Fruit fly (Drosophila melanogaster) whole organism, embryonic: ENCODE results near the gene Rok.

Source experiments
- Antp ChIP-seq: fragments of 200-800 bp; sonication (Bioruptor generic); optimal IDR thresholded peaks from 3 replicates; lab custom pipeline; 2016; ENCODE audit warnings: missing biosample characterization, missing genetic modification characterization
- CG1024 ChIP-seq: fragments of 200-800 bp; sonication (Bioruptor generic); IDR thresholded peaks from 2 replicates; pipeline ENCODE4 v1.3.6; 2022; ENCODE audit warnings: missing biosample characterization, missing genetic modification characterization
- CG10321 ChIP-seq: fragments of 200-800 bp; sonication (Bioruptor generic); IDR thresholded peaks from 2 replicates; pipeline ENCODE4 v1.3.6; 2022; ENCODE audit warnings: missing biosample characterization, missing genetic modification characterization
- CG10366 ChIP-seq: fragments of 200-800 bp; sonication (Bioruptor generic); IDR thresholded peaks from 2 replicates; pipeline ENCODE4 v1.3.6; 2022; ENCODE audit warnings: missing biosample characterization, missing genetic modification characterization
- CG10543 ChIP-seq: fragments of 200-800 bp; sonication (Bioruptor generic); optimal IDR thresholded peaks from 3 replicates; lab custom pipeline; 2017; ENCODE audit warnings: missing biosample characterization, mild to moderate bottlenecking, missing genetic modification characterization, moderate library complexity
- CG11456 ChIP-seq: fragments of 200-800 bp; sonication (Bioruptor generic); IDR thresholded peaks from 3 replicates; pipeline ENCODE4 v1.3.6; 2022; ENCODE audit warnings: missing biosample characterization, missing genetic modification characterization
- CG11696 ChIP-seq: fragments of 200-800 bp; sonication (Bioruptor generic); IDR thresholded peaks from 2 replicates; pipeline ENCODE4 v1.3.6; 2022; ENCODE audit warnings: missing biosample characterization, missing genetic modification characterization
- CG11723 ChIP-seq: fragments of 200-800 bp; sonication (Bioruptor generic); optimal IDR thresholded peaks from 2 replicates; lab custom pipeline; 2017; ENCODE audit warnings: missing biosample characterization, mild to moderate bottlenecking, missing genetic modification characterization
- CG14860 ChIP-seq: fragments of 200-800 bp; sonication (Bioruptor generic); IDR thresholded peaks from 3 replicates; pipeline ENCODE4 v1.3.6; 2022; ENCODE audit warnings: missing biosample characterization, missing genetic modification characterization; ENCODE audit not compliant: partially characterized antibody
- CG17359 ChIP-seq: fragments of 200-800 bp; sonication (Bioruptor generic); optimal IDR thresholded peaks from 3 replicates; lab custom pipeline; 2018; ENCODE audit warnings: missing biosample characterization, mild to moderate bottlenecking, missing genetic modification characterization, moderate library complexity
- CG18619 ChIP-seq: fragments of 200-800 bp; sonication (Bioruptor generic); optimal IDR thresholded peaks from 3 replicates; lab custom pipeline; 2017; ENCODE audit warnings: missing biosample characterization, mild to moderate bottlenecking, missing genetic modification characterization
- CG4617 ChIP-seq: fragments of 200-800 bp; sonication (Bioruptor generic); optimal IDR thresholded peaks from 3 replicates; lab custom pipeline; 2016; ENCODE audit warnings: missing biosample characterization, missing genetic modification characterization, borderline replicate concordance
- CG6175 ChIP-seq: fragments of 200-800 bp; sonication (Bioruptor generic); IDR thresholded peaks from 3 replicates; pipeline ENCODE4 v1.3.6; 2022; ENCODE audit warnings: missing biosample characterization, missing genetic modification characterization
- CG7372 ChIP-seq: fragments of 200-800 bp; sonication (Bioruptor generic); IDR thresholded peaks from 2 replicates; pipeline ENCODE4 v1.3.6; 2022; ENCODE audit warnings: missing biosample characterization, missing genetic modification characterization
- CG7839 ChIP-seq: fragments of 200-800 bp; sonication (Bioruptor generic); optimal IDR thresholded peaks from 3 replicates; lab custom pipeline; 2018; ENCODE audit warnings: missing biosample characterization, mild to moderate bottlenecking, missing genetic modification characterization, moderate library complexity
- CTCF ChIP-seq: fragments of 200-800 bp; sonication (Bioruptor generic); optimal IDR thresholded peaks from 2 replicates; lab custom pipeline; 2017; ENCODE audit warnings: missing biosample characterization, mild to moderate bottlenecking, missing genetic modification characterization, moderate library complexity
- ERR ChIP-seq: fragments of 200-800 bp; sonication (Bioruptor generic); optimal IDR thresholded peaks from 2 replicates; lab custom pipeline; 2016; ENCODE audit warnings: missing biosample characterization, missing genetic modification characterization
- H15 ChIP-seq: fragments of 200-800 bp; sonication (Bioruptor generic); IDR thresholded peaks from 3 replicates; pipeline ENCODE4 v1.3.6; 2022; ENCODE audit warnings: missing biosample characterization, missing genetic modification characterization
- Hr3 ChIP-seq: fragments of 200-800 bp; sonication (Bioruptor generic); optimal IDR thresholded peaks from 3 replicates; lab custom pipeline; 2016; ENCODE audit warnings: missing biosample characterization, missing genetic modification characterization
- Hsf ChIP-seq: fragments of 200-800 bp; sonication (Bioruptor generic); optimal IDR thresholded peaks from 3 replicates; lab custom pipeline; 2016; ENCODE audit warnings: missing biosample characterization, missing genetic modification characterization
- NC2β ChIP-seq: fragments of 200-800 bp; sonication (Bioruptor generic); optimal IDR thresholded peaks from 2 replicates; lab custom pipeline; 2016; ENCODE audit warnings: missing biosample characterization, missing genetic modification characterization
- Neu2 ChIP-seq: fragments of 200-800 bp; sonication (Bioruptor generic); optimal IDR thresholded peaks from 3 replicates; lab custom pipeline; 2016; ENCODE audit warnings: missing biosample characterization, missing genetic modification characterization, borderline replicate concordance
- Nf-YA ChIP-seq: fragments of 200-800 bp; sonication (Bioruptor generic); IDR thresholded peaks from 2 replicates; pipeline ENCODE4 v1.3.6; 2022; ENCODE audit warnings: missing biosample characterization, missing genetic modification characterization
- Oaz ChIP-seq: fragments of 200-800 bp; sonication (Bioruptor generic); IDR thresholded peaks from 2 replicates; pipeline ENCODE4 v1.3.6; 2022; ENCODE audit warnings: missing biosample characterization, missing genetic modification characterization
- Oli ChIP-seq: fragments of 200-800 bp; sonication (Bioruptor generic); optimal IDR thresholded peaks from 2 replicates; lab custom pipeline; 2018; ENCODE audit warnings: missing biosample characterization, mild to moderate bottlenecking, missing genetic modification characterization, moderate library complexity
- Rfx ChIP-seq: fragments of 200-800 bp; sonication (Bioruptor generic); IDR thresholded peaks from 2 replicates; pipeline ENCODE4 v1.3.6; 2022; ENCODE audit warnings: missing biosample characterization, missing genetic modification characterization
- Ssrp ChIP-seq: fragments of 200-800 bp; sonication (Bioruptor generic); optimal IDR thresholded peaks from 2 replicates; lab custom pipeline; 2018; ENCODE audit warnings: missing biosample characterization, mild to moderate bottlenecking, missing genetic modification characterization, moderate library complexity
- ap ChIP-seq: fragments of 200-800 bp; sonication (Bioruptor generic); IDR thresholded peaks from 2 replicates; pipeline ENCODE4 v1.3.6; 2022; ENCODE audit warnings: missing biosample characterization, missing genetic modification characterization
- dpn ChIP-seq, 2 experiments: fragments of 200-800 bp; sonication (Bioruptor generic); optimal IDR thresholded peaks; 3 replicates each; lab custom pipeline; 2016; ENCODE audit warnings: missing biosample characterization in 2 of 2, missing genetic modification characterization in 2 of 2
- en ChIP-seq: fragments of 200-800 bp; sonication (Bioruptor generic); optimal IDR thresholded peaks from 2 replicates; lab custom pipeline; 2016; ENCODE audit warnings: missing biosample characterization, missing genetic modification characterization
- gcm2 ChIP-seq: fragments of 200-800 bp; sonication (Bioruptor generic); optimal IDR thresholded peaks from 2 replicates; lab custom pipeline; 2016; ENCODE audit warnings: missing biosample characterization, missing genetic modification characterization
- hkb ChIP-seq, 2 experiments: fragments of 200-800 bp in 1 of 2; fragments of >200 bp in 1 of 2; sonication (Bioruptor generic) in 1 of 2; IDR thresholded peaks in 1 of 2; optimal IDR thresholded peaks in 1 of 2; 2 replicates each; pipeline versions ENCODE4 v1.3.6 to Lab custom; 2017 to 2022; ENCODE audit warnings: missing biosample characterization in 1 of 2, missing genetic modification characterization in 1 of 2
- ind ChIP-seq: fragments of 200-800 bp; sonication (Bioruptor generic); optimal IDR thresholded peaks from 3 replicates; lab custom pipeline; 2016; ENCODE audit warnings: missing biosample characterization, missing genetic modification characterization
- jumu ChIP-seq: fragments of 200-800 bp; sonication (Bioruptor generic); optimal IDR thresholded peaks from 3 replicates; lab custom pipeline; 2016; ENCODE audit warnings: missing biosample characterization, missing genetic modification characterization
- lbe ChIP-seq: fragments of 200-800 bp; sonication (Bioruptor generic); optimal IDR thresholded peaks from 2 replicates; lab custom pipeline; 2016; ENCODE audit warnings: missing biosample characterization, mild to moderate bottlenecking, missing genetic modification characterization
- lov ChIP-seq, 2 experiments: fragments of 200-800 bp in 1 of 2; fragments of >200 bp in 1 of 2; sonication (Bioruptor generic) in 1 of 2; IDR thresholded peaks in 1 of 2; optimal IDR thresholded peaks in 1 of 2; 2 replicates in 1 of 2; 3 replicates in 1 of 2; pipeline versions ENCODE4 v1.3.6 to Lab custom; 2017 to 2022; ENCODE audit warnings: missing biosample characterization in 1 of 2, missing genetic modification characterization in 1 of 2
- luna ChIP-seq: fragments of 200-800 bp; sonication (Bioruptor generic); optimal IDR thresholded peaks from 2 replicates; lab custom pipeline; 2016; ENCODE audit warnings: missing biosample characterization, missing genetic modification characterization
- nmo ChIP-seq: fragments of 200-800 bp; sonication (Bioruptor generic); optimal IDR thresholded peaks from 2 replicates; lab custom pipeline; 2018; ENCODE audit warnings: missing biosample characterization, mild to moderate bottlenecking, missing genetic modification characterization, moderate library complexity
- onecut ChIP-seq: fragments of 200-800 bp; sonication (Bioruptor generic); IDR thresholded peaks from 2 replicates; pipeline ENCODE4 v1.3.6; 2022; ENCODE audit warnings: missing biosample characterization, missing genetic modification characterization
- pfk ChIP-seq: fragments of 200-800 bp; sonication (Bioruptor generic); optimal IDR thresholded peaks from 2 replicates; lab custom pipeline; 2018; ENCODE audit warnings: missing biosample characterization, mild to moderate bottlenecking, missing genetic modification characterization, moderate library complexity
- prd ChIP-seq, 3 experiments: fragments of >200 bp in 2 of 3; fragments of 200-800 bp in 1 of 3; sonication (Bioruptor generic) in 1 of 3; optimal IDR thresholded peaks in 2 of 3; IDR thresholded peaks in 1 of 3; 2 replicates in 2 of 3; 3 replicates in 1 of 3; pipeline versions ENCODE4 v1.3.6 to Lab custom; 2017 to 2022; ENCODE audit warnings: missing biosample characterization in 1 of 3, missing genetic modification characterization in 1 of 3
- rib ChIP-seq: fragments of 200-800 bp; sonication (Bioruptor generic); IDR thresholded peaks from 2 replicates; pipeline ENCODE4 v1.3.6; 2022; ENCODE audit warnings: missing biosample characterization, missing genetic modification characterization
- sens ChIP-seq: fragments of 200-800 bp; sonication (Bioruptor generic); peaks from one replicate; lab custom pipeline; 2016; ENCODE audit warnings: missing biosample characterization, missing genetic modification characterization
- so ChIP-seq: fragments of 200-800 bp; sonication (Bioruptor generic); IDR thresholded peaks from 3 replicates; pipeline ENCODE4 v1.3.6; 2022; ENCODE audit warnings: missing biosample characterization, missing genetic modification characterization
- stc ChIP-seq: fragments of 200-800 bp; sonication (Bioruptor generic); IDR thresholded peaks from 2 replicates; pipeline ENCODE4 v1.3.6; 2022; ENCODE audit warnings: missing biosample characterization, missing genetic modification characterization
- tna ChIP-seq: fragments of 200-800 bp; sonication (Bioruptor generic); IDR thresholded peaks from 2 replicates; pipeline ENCODE4 v1.3.6; 2022; ENCODE audit warnings: missing biosample characterization, missing genetic modification characterization; ENCODE audit not compliant: partially characterized antibody
- vvl ChIP-seq: fragments of 200-800 bp; sonication (Bioruptor generic); IDR thresholded peaks from 2 replicates; pipeline ENCODE4 v1.3.6; 2022; ENCODE audit warnings: missing biosample characterization, missing genetic modification characterization

Rok gene

DNA sequence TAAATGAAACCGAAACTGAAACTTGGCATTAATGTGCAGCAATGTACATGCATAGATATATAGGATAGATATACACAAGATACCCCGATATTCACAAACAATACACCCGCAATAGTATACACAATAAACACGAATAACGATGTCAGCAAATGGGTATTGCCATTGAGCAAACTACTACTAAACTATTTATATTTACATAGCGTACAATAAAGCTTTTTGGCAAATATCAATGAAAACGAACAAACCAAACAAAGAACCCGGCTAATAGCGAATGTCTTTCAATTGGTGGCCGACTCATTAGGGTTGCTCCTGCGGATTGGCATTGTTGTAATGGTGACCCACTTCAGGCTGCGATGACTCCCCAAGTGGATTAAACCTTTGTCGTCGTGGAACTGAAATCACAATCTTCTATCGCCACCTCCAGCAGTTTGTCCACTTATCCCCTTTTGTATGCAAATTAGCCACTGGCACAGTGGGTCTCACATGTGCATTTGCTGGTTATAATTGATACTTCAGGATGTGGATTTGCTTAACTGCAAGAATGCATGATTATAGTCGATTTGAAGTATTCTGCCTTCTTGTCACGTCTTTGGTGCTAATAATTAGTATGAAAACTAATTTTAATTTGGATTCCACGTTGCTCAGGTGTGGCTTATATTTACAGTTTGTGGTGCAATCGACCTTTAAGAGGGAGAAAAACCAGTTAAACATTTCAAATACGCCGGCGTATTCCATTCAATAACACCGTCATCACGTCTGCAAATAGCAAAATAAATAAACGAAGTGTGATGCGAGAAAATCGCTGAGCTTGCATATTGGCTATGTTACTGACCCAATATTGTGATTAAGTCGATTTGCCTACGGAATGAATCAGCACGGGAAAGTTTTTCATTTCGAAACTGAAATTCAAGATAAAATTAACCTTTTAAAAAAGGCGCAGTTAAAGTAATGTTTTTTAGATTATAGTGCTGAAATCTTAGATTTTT, 13.2 kb upstream of the Rok start (continued):
- TF ChIP-seq CG7839 (tag; lab: Kevin White, UChicago) (peak; percentile 70), jumu (peak; percentile 80), CG6175 (GFP tag; lab: Robert Waterston, UW) (peak; percentile 15; the same call in 1 of the 3 replicates), CG7372 (GFP tag; lab: Robert Waterston, UW) (no peak), NC2β (GFP tag; lab: Kevin White, UChicago) (no peak), pfk (GFP tag; lab: Kevin White, UChicago) (no peak), Ssrp (tag; lab: Kevin White, UChicago) (peak; percentile 3), lov (optimal IDR thresholded peaks at IDR 0.05; lab: Kevin White, UChicago) (no peak), lov (GFP tag; IDR thresholded peaks at IDR 0.05; lab: Robert Waterston, UW) (0 out of 3 replicates have a peak, but pooled peaks have one; percentile 43), gcm2 (GFP tag; lab: Kevin White, UChicago) (no peak), Antp (GFP tag; lab: Kevin White, UChicago) (peak; percentile 85), ind (GFP tag; lab: Kevin White, UChicago) (peak; percentile 12), H15 (peak; percentile 64), vvl (GFP tag; lab: Robert Waterston, UW) (peak; percentile 90), CG4617 (GFP tag; lab: Kevin White, UChicago) (no peak), so (peak; percentile 92), onecut (peak; percentile 72), Hr3 (GFP tag; lab: Kevin White, UChicago) (peak; percentile 67), CG11456 (0 out of 3 replicates have a peak, but pooled peaks have one; percentile 42), CG1024 (GFP tag; lab: Robert Waterston, UW) (no peak), luna (GFP tag; lab: Kevin White, UChicago) (peak; percentile 3), nmo (GFP tag; lab: Kevin White, UChicago) (peak; percentile 79), Oaz (peak; percentile 73), Oli (tag; lab: Kevin White, UChicago) (peak; percentile 29), CG10321 (GFP tag; lab: Robert Waterston, UW) (peak; percentile 60; the same call in 1 of the 2 replicates), CG10366 (GFP tag; lab: Robert Waterston, UW) (peak; percentile 85), prd (optimal IDR thresholded peaks at IDR 0.05; lab: Kevin White, UChicago) (no peak), prd (GFP tag; IDR thresholded peaks at IDR 0.05; lab: Robert Waterston, UW) (peak; percentile 26; the same call in 1 of the 3 replicates), Nf-YA (GFP tag; lab: Robert Waterston, UW) (0 out of 2 replicates have a peak, but pooled peaks have one; percentile 6), CG11696 (GFP tag; lab: Robert Waterston, UW) (peak; percentile 62), CG10543 (peak; percentile 22), CG17359 (tag; lab: Kevin White, UChicago) (peak; percentile 9), Neu2 (no peak), CG11723 (GFP tag; lab: Kevin White, UChicago) (no peak), ERR (GFP tag; lab: Kevin White, UChicago) (peak; percentile 70), rib (0 out of 2 replicates have a peak, but pooled peaks have one; percentile 22), CTCF (GFP tag; lab: Kevin White, UChicago) (peak; percentile 22), CG18619 (GFP tag; lab: Kevin White, UChicago) (no peak), hkb (optimal IDR thresholded peaks at IDR 0.05; lab: Kevin White, UChicago) (no peak), hkb (GFP tag; IDR thresholded peaks at IDR 0.05; lab: Robert Waterston, UW) (no peak), Rfx (GFP tag; lab: Robert Waterston, UW) (no peak), en (peak; percentile 75), lbe (GFP tag; lab: Kevin White, UChicago) (no peak), tna (GFP tag; lab: Robert Waterston, UW) (no peak), ap (peak; percentile 69), dpn (GFP tag; optimal IDR thresholded peaks at IDR 0.05; lab: Kevin White, UChicago) (peak in 1 of 2 experiments; percentile 81), sens (GFP tag; lab: Kevin White, UChicago) (peak; percentile 97), Hsf (peak; percentile 28), stc (GFP tag; lab: Robert Waterston, UW) (peak; percentile 72), CG14860 (GFP tag; lab: Robert Waterston, UW) (no peak)
